Worm (Caenorhabditis elegans): ENCODE data around the gene W08F4.3.

DNA sequence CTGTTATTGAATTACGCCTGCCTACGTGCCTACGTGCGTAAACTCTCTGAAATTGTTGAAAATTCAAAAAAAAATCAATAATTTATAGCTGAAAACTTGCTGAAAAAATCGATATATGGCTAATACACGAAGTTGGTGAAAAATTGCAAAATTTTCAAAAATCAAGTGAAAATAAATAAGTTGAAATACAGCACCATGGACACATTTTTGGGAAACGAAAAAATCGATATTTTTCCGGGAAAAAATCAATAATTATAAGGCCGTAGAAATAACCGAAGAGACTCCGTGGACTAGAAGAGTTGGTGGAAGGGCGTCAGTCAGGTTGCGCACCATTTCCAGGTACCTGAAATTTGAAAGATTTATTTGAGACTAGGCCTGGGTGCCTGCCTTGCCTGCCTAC is 34.3 kb downstream of the W08F4.3 start:
- no peak for TF ChIP-seq ztf-29 (GFP tag; IDR thresholded peaks at IDR 0.05)
- TF ChIP-seq ztf-23 (GFP tag; IDR thresholded peaks at IDR 0.05): no peak
- no peak for TF ChIP-seq flt-1 (GFP tag; IDR thresholded peaks at IDR 0.05)
- TF ChIP-seq ref-1 (GFP tag; conservative IDR thresholded peaks at IDR 0.05): no peak
- TF ChIP-seq cog-1 (tag; optimal IDR thresholded peaks at IDR 0.05): no peak
- TF ChIP-seq med-1 (GFP tag; optimal IDR thresholded peaks at IDR 0.05; ENCODE audit: insufficient read depth): no peak
- no peak for TF ChIP-seq klf-2 (GFP tag; conservative IDR thresholded peaks at IDR 0.05)
